Worm (Caenorhabditis elegans) whole organism, L4 larva: ENCODE data around the gene moa-1.

Experiments
- F49E8.2 ChIP-seq: sonication (generic microtip); optimal IDR thresholded peaks from 2 replicates; lab custom pipeline; 2016; ENCODE audit warnings: missing compliant biosample characterization, mild to moderate bottlenecking, missing genetic modification characterization, borderline replicate concordance
- Y48G9A.11 ChIP-seq: fragments of 200-800 bp; sonication (Bioruptor generic); IDR thresholded peaks from 2 replicates; pipeline ENCODE4 v1.3.6; 2022; ENCODE audit warnings: missing genetic modification reagents, missing genetic modification characterization, missing compliant biosample characterization
- Y5F2A.4 ChIP-seq: fragments of 200-800 bp; sonication (Bioruptor generic); optimal IDR thresholded peaks from 2 replicates; lab custom pipeline; 2018; ENCODE audit warnings: mild to moderate bottlenecking, missing genetic modification characterization, missing compliant biosample characterization
- ZK546.5 ChIP-seq, 2 experiments: sonication (generic microtip); optimal IDR thresholded peaks; 2 replicates each; lab custom pipeline; 2017; ENCODE audit warnings: missing biosample characterization in 2 of 2, missing genetic modification characterization in 2 of 2
- ama-1 ChIP-seq: fragments of 150-350 bp; optimal IDR thresholded peaks from 2 replicates; lab custom pipeline; 2014; ENCODE audit warnings: inconsistent platforms, mixed read lengths
- attf-4 ChIP-seq: sonication (generic microtip); optimal IDR thresholded peaks from 3 replicates; lab custom pipeline; 2017; ENCODE audit warnings: missing biosample characterization, missing genetic modification characterization
- ceh-20 ChIP-seq: fragments of 200-800 bp; sonication (Bioruptor generic); IDR thresholded peaks from 2 replicates; pipeline ENCODE4 v1.3.6; 2022; ENCODE audit warnings: missing genetic modification reagents, missing genetic modification characterization, missing compliant biosample characterization
- ceh-62 ChIP-seq: sonication (generic microtip); optimal IDR thresholded peaks from 2 replicates; lab custom pipeline; 2017; ENCODE audit warnings: missing biosample characterization, missing genetic modification characterization
- ceh-82 ChIP-seq: sonication (generic microtip); optimal IDR thresholded peaks from 2 replicates; lab custom pipeline; 2017; ENCODE audit warnings: missing biosample characterization, missing genetic modification characterization
- cey-2 ChIP-seq: sonication (generic microtip); optimal IDR thresholded peaks from 3 replicates; lab custom pipeline; 2017; ENCODE audit warnings: missing genetic modification characterization, mild to moderate bottlenecking, missing compliant biosample characterization, antibody characterized with exemption, borderline replicate concordance; ENCODE audit not compliant: insufficient read depth
- daf-12 ChIP-seq: fragments of 150-350 bp; optimal IDR thresholded peaks from 2 replicates; lab custom pipeline; 2014; ENCODE audit warnings: missing biosample characterization, missing genetic modification reagents, missing genetic modification characterization
- daf-16 ChIP-seq, 3 experiments: sonication (generic microtip); optimal IDR thresholded peaks; 2 replicates each; lab custom pipeline; 2016 to 2017; ENCODE audit warnings: missing genetic modification characterization in 3 of 3, missing genetic modification reagents in 3 of 3, mild to moderate bottlenecking in 2 of 3, missing compliant biosample characterization in 2 of 3, missing biosample characterization in 1 of 3, moderate library complexity in 1 of 3
- daf-19 ChIP-seq: fragments of 200-800 bp; sonication (Bioruptor generic); conservative IDR thresholded peaks from 2 replicates; pipeline ENCODE4 v1.3.6; 2022; ENCODE audit warnings: missing genetic modification characterization, missing compliant biosample characterization
- daf-8 ChIP-seq: fragments of 200-800 bp; sonication (Bioruptor generic); IDR thresholded peaks from 2 replicates; pipeline ENCODE4 v1.3.6; 2022; ENCODE audit warnings: missing genetic modification characterization, missing compliant biosample characterization
- dmd-6 ChIP-seq: fragments of 200-800 bp; sonication (Bioruptor generic); IDR thresholded peaks from 2 replicates; pipeline ENCODE4 v1.3.6; 2022; ENCODE audit warnings: missing genetic modification reagents, missing genetic modification characterization, missing compliant biosample characterization
- dmd-8 ChIP-seq: fragments of 200-800 bp; sonication (Bioruptor generic); IDR thresholded peaks from 2 replicates; pipeline ENCODE4 v1.3.6; 2022; ENCODE audit warnings: missing genetic modification characterization, missing compliant biosample characterization
- dmd-9 ChIP-seq: fragments of 200-800 bp; sonication (Bioruptor generic); IDR thresholded peaks from 2 replicates; pipeline ENCODE4 v1.3.6; 2022; ENCODE audit warnings: missing genetic modification reagents, missing genetic modification characterization, missing compliant biosample characterization
- fos-1 ChIP-seq: fragments of 150-350 bp; optimal IDR thresholded peaks from 2 replicates; lab custom pipeline; 2014; ENCODE audit warnings: missing biosample characterization, missing genetic modification characterization
- hlh-30 ChIP-seq: sonication (generic microtip); optimal IDR thresholded peaks from 2 replicates; lab custom pipeline; 2017; ENCODE audit warnings: antibody characterized with exemption, mild to moderate bottlenecking, missing genetic modification characterization, missing compliant biosample characterization; ENCODE audit not compliant: insufficient read depth
- hmg-1.1 ChIP-seq: fragments of 200-800 bp; sonication (Bioruptor generic); IDR thresholded peaks from 2 replicates; pipeline ENCODE4 v1.3.6; 2022; ENCODE audit warnings: missing genetic modification reagents, missing genetic modification characterization, missing compliant biosample characterization
- lin-29 ChIP-seq: fragments of 200-800 bp; sonication (Bioruptor generic); IDR thresholded peaks from 2 replicates; pipeline ENCODE4 v1.3.6; 2022; ENCODE audit warnings: missing genetic modification reagents, missing genetic modification characterization, missing compliant biosample characterization
- lir-3 ChIP-seq: sonication (generic microtip); optimal IDR thresholded peaks from 2 replicates; lab custom pipeline; 2016; ENCODE audit warnings: mild to moderate bottlenecking, missing genetic modification characterization, missing compliant biosample characterization
- lsy-2 ChIP-seq, 2 experiments: fragments of 150-350 bp in 1 of 2; sonication (generic microtip) in 1 of 2; optimal IDR thresholded peaks; 2 replicates each; lab custom pipeline; 2014 to 2017; ENCODE audit warnings: missing biosample characterization in 2 of 2, missing genetic modification characterization in 2 of 2
- madf-5 ChIP-seq, 2 experiments: fragments of 200-800 bp; sonication (Bioruptor generic); IDR thresholded peaks; 2 replicates each; pipeline ENCODE4 v1.3.6; 2022; ENCODE audit warnings: missing compliant biosample characterization in 2 of 2, missing genetic modification characterization in 2 of 2
- madf-9 ChIP-seq: fragments of 200-800 bp; sonication (Bioruptor generic); conservative IDR thresholded peaks from 2 replicates; pipeline ENCODE4 v1.3.6; 2022; ENCODE audit warnings: missing genetic modification reagents, missing genetic modification characterization, missing compliant biosample characterization
- mdt-29 ChIP-seq: fragments of 200-800 bp; sonication (Bioruptor generic); IDR thresholded peaks from 2 replicates; pipeline ENCODE4 v1.3.6; 2022; ENCODE audit warnings: missing genetic modification reagents, missing genetic modification characterization, missing compliant biosample characterization
- mep-1 ChIP-seq: fragments of 150-350 bp; sonication (generic microtip); optimal IDR thresholded peaks from 3 replicates; lab custom pipeline; 2014; ENCODE audit warnings: missing biosample characterization, missing genetic modification characterization
- mes-2 ChIP-seq: sonication (generic microtip); optimal IDR thresholded peaks from 2 replicates; lab custom pipeline; 2016; ENCODE audit warnings: missing genotype, mild to moderate bottlenecking, missing genetic modification characterization, missing compliant biosample characterization; ENCODE audit not compliant: poor library complexity, severe bottlenecking
- mxl-2 ChIP-seq: fragments of 200-800 bp; sonication (Bioruptor generic); conservative IDR thresholded peaks from 2 replicates; pipeline ENCODE4 v1.3.6; 2022; ENCODE audit warnings: missing genetic modification reagents, missing genetic modification characterization, missing compliant biosample characterization
- mxl-3 ChIP-seq: fragments of 200-800 bp; sonication (Bioruptor generic); optimal IDR thresholded peaks from 2 replicates; lab custom pipeline; 2018; ENCODE audit warnings: mild to moderate bottlenecking, missing genetic modification characterization, missing compliant biosample characterization
- nhr-237 ChIP-seq: sonication (generic microtip); optimal IDR thresholded peaks from 2 replicates; lab custom pipeline; 2017; ENCODE audit warnings: missing biosample characterization, missing genetic modification characterization
- nhr-25 ChIP-seq: sonication (generic microtip); optimal IDR thresholded peaks from 2 replicates; lab custom pipeline; 2017; ENCODE audit warnings: missing genetic modification characterization, mild to moderate bottlenecking, missing compliant biosample characterization, antibody characterized with exemption, moderate library complexity, borderline replicate concordance; ENCODE audit not compliant: insufficient read depth
- nhr-28 ChIP-seq: fragments of 150-350 bp; optimal IDR thresholded peaks from 2 replicates; lab custom pipeline; 2014; ENCODE audit warnings: missing biosample characterization, missing genetic modification characterization
- nhr-42 ChIP-seq: fragments of 200-800 bp; sonication (Bioruptor generic); IDR thresholded peaks from 2 replicates; pipeline ENCODE4 v1.3.6; 2022; ENCODE audit warnings: missing genetic modification characterization, missing compliant biosample characterization
- nhr-6 ChIP-seq: fragments of 150-350 bp; optimal IDR thresholded peaks from 2 replicates; lab custom pipeline; 2014; ENCODE audit warnings: missing biosample characterization, missing genetic modification characterization
- nhr-76 ChIP-seq: fragments of 150-350 bp; optimal IDR thresholded peaks from 2 replicates; lab custom pipeline; 2014; ENCODE audit warnings: missing biosample characterization, missing genetic modification characterization
- nhr-77 ChIP-seq: fragments of 150-350 bp; optimal IDR thresholded peaks from 2 replicates; lab custom pipeline; 2014; ENCODE audit warnings: missing biosample characterization, missing genetic modification characterization
- php-3 ChIP-seq: fragments of 200-800 bp; sonication (Bioruptor generic); IDR thresholded peaks from 2 replicates; pipeline ENCODE4 v1.3.6; 2022; ENCODE audit warnings: missing genetic modification reagents, missing genetic modification characterization, missing compliant biosample characterization
- rbr-2 ChIP-seq: sonication (generic microtip); optimal IDR thresholded peaks from 2 replicates; lab custom pipeline; 2016; ENCODE audit warnings: missing genotype, missing genetic modification characterization, missing compliant biosample characterization
- saeg-2 ChIP-seq: fragments of 200-800 bp; sonication (Bioruptor generic); IDR thresholded peaks from 2 replicates; pipeline ENCODE4 v1.3.6; 2022; ENCODE audit warnings: missing genetic modification reagents, missing genetic modification characterization, missing compliant biosample characterization
- sdz-12 ChIP-seq: fragments of 200-800 bp; sonication (Bioruptor generic); optimal IDR thresholded peaks from 2 replicates; lab custom pipeline; 2018; ENCODE audit warnings: mild to moderate bottlenecking, missing genetic modification characterization, missing compliant biosample characterization
- skn-1 ChIP-seq: fragments of 150-350 bp; optimal IDR thresholded peaks from 2 replicates; lab custom pipeline; 2014; ENCODE audit warnings: missing biosample characterization, missing genetic modification characterization
- spr-1 ChIP-seq: sonication (generic microtip); optimal IDR thresholded peaks from 2 replicates; lab custom pipeline; 2016; ENCODE audit warnings: mild to moderate bottlenecking, missing genetic modification characterization, missing compliant biosample characterization
- tra-1 ChIP-seq: fragments of 200-800 bp; sonication (Bioruptor generic); IDR thresholded peaks from 2 replicates; pipeline ENCODE4 v1.3.6; 2022; ENCODE audit warnings: missing genetic modification reagents, missing genetic modification characterization, missing compliant biosample characterization
- unc-130 ChIP-seq: sonication (generic microtip); optimal IDR thresholded peaks from 2 replicates; lab custom pipeline; 2016; ENCODE audit warnings: missing genetic modification reagents, missing genetic modification characterization, missing compliant biosample characterization
- unc-39 ChIP-seq: sonication (generic microtip); optimal IDR thresholded peaks from 2 replicates; lab custom pipeline; 2017; ENCODE audit warnings: missing biosample characterization, missing genetic modification characterization
- vab-7 ChIP-seq: fragments of 200-800 bp; sonication (Bioruptor generic); IDR thresholded peaks from 2 replicates; pipeline ENCODE4 v1.3.6; 2022; ENCODE audit warnings: missing genetic modification reagents, missing genetic modification characterization, missing compliant biosample characterization
- zfp-2 ChIP-seq: sonication (generic microtip); optimal IDR thresholded peaks from 2 replicates; lab custom pipeline; 2016; ENCODE audit warnings: mild to moderate bottlenecking, missing genetic modification characterization, missing compliant biosample characterization
- zip-11 ChIP-seq: fragments of 200-800 bp; sonication (Bioruptor generic); IDR thresholded peaks from 2 replicates; pipeline ENCODE4 v1.3.6; 2022; ENCODE audit warnings: missing genetic modification characterization, missing compliant biosample characterization
- ztf-7 ChIP-seq: fragments of 150-350 bp; optimal IDR thresholded peaks from 2 replicates; lab custom pipeline; 2014; ENCODE audit warnings: missing biosample characterization, missing genetic modification characterization

moa-1 gene

DNA sequence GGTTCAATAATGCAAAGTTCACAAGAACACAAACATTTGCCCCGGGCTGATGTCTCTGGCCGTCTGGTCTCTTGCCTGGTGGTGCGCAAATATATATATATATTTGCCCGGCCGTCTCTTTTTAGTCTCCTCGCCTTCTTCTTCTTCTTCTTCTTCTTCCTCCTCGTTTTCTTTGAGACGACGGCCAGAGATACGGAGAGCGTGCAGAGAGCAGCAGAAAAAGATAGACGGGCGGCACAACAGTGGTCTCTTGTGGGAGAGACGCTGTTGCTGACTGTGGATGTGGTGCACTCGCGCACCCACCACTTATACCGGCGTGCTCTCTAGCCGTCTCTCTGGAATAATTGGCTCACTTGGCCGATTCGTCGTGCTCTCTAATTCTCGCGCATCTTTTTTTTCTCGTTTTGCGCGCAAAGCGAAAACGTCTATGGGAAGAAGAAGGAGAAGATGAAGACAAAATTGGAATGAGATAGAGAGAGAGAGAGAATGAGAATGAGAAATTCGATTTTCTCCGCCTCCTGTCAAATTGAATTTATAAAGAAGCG, 48.5 kb downstream of the moa-1 start (continued):
- TF ChIP-seq ama-1 (lab: Kevin White, UChicago) = peak; percentile 38
- no peak for TF ChIP-seq zip-11 (GFP tag; lab: Robert Waterston, UW)
- TF ChIP-seq ceh-20 (GFP tag; lab: Robert Waterston, UW) = peak; percentile 93
- TF ChIP-seq mes-2 = peak; percentile 55
- no peak for TF ChIP-seq nhr-237 (tag; lab: Kevin White, UChicago)
- peak; percentile 71 for TF ChIP-seq zfp-2 (tag; lab: Kevin White, UChicago)
- peak; percentile 62 for TF ChIP-seq madf-9 (GFP tag; lab: Robert Waterston, UW)
- TF ChIP-seq dmd-9 (GFP tag; lab: Robert Waterston, UW) = no peak
- TF ChIP-seq nhr-28 (tag; lab: Kevin White, UChicago) = peak; percentile 88
- 0 out of 2 replicates have a peak, but pooled peaks have one; percentile 21 for TF ChIP-seq vab-7
- peak; percentile 65 for TF ChIP-seq nhr-6 (tag; lab: Kevin White, UChicago)
- TF ChIP-seq F49E8.2 (tag; lab: Kevin White, UChicago) = no peak
- no peak for TF ChIP-seq cey-2 (tag; lab: Kevin White, UChicago)
- TF ChIP-seq Y48G9A.11 (GFP tag; lab: Robert Waterston, UW) = no peak
- TF ChIP-seq sdz-12 (GFP tag; lab: Kevin White, UChicago) = no peak
- no peak for TF ChIP-seq madf-5 (GFP tag; IDR thresholded peaks at IDR 0.05; lab: Robert Waterston, UW)
- no peak for TF ChIP-seq lir-3 (tag; lab: Kevin White, UChicago)
- no peak for TF ChIP-seq Y5F2A.4
- TF ChIP-seq attf-4 = peak; percentile 60
- peak; percentile 90 for TF ChIP-seq hlh-30 (tag; lab: Kevin White, UChicago)
- TF ChIP-seq daf-16 (GFP tag; optimal IDR thresholded peaks at IDR 0.05; lab: Kevin White, UChicago) = peak; percentile 70 to 91
- peak; percentile 83 for TF ChIP-seq daf-16 (tag; optimal IDR thresholded peaks at IDR 0.05; lab: Kevin White, UChicago)
- TF ChIP-seq nhr-42 (GFP tag; lab: Robert Waterston, UW) = peak; percentile 73; the same call in 1 of the 2 replicates
- TF ChIP-seq daf-19 (GFP tag; lab: Robert Waterston, UW) = no peak
- no peak for TF ChIP-seq unc-130
- peak; percentile 89 for TF ChIP-seq mxl-3 (GFP tag; lab: Kevin White, UChicago)
- 0 out of 2 replicates have a peak, but pooled peaks have one; percentile 35 for TF ChIP-seq mxl-2
- TF ChIP-seq php-3 (GFP tag; lab: Robert Waterston, UW) = peak; percentile 67
- peak; percentile 81 for TF ChIP-seq nhr-77 (tag; lab: Kevin White, UChicago)
- no peak for TF ChIP-seq daf-8
- no peak for TF ChIP-seq ceh-62 (tag; lab: Kevin White, UChicago)
- TF ChIP-seq saeg-2 = peak; percentile 97
- TF ChIP-seq ztf-7 (tag; lab: Kevin White, UChicago) = peak; percentile 20
- no peak for TF ChIP-seq daf-12 (tag; lab: Kevin White, UChicago)
- peak; percentile 81 for TF ChIP-seq lin-29
- TF ChIP-seq nhr-76 (tag; lab: Kevin White, UChicago) = peak; percentile 66
- TF ChIP-seq fos-1 = peak; percentile 81
- peak; percentile 95 for TF ChIP-seq tra-1 (GFP tag; lab: Robert Waterston, UW)
- TF ChIP-seq dmd-8 (GFP tag; lab: Robert Waterston, UW) = no peak
- no peak for TF ChIP-seq skn-1 (tag; lab: Kevin White, UChicago)
- peak; percentile 96 for TF ChIP-seq rbr-2 (tag; lab: Kevin White, UChicago)
- TF ChIP-seq lsy-2 (tag; optimal IDR thresholded peaks at IDR 0.05; lab: Kevin White, UChicago) = peak; percentile 85 to 86
- TF ChIP-seq spr-1 (tag; lab: Kevin White, UChicago) = peak; percentile 74
- TF ChIP-seq unc-39 (tag; lab: Kevin White, UChicago) = no peak
- TF ChIP-seq ceh-82 (tag; lab: Kevin White, UChicago) = no peak
- TF ChIP-seq ZK546.5 (tag; optimal IDR thresholded peaks at IDR 0.05; lab: Kevin White, UChicago) = no peak
- TF ChIP-seq dmd-6 (GFP tag; lab: Robert Waterston, UW) = peak; percentile 100
- no peak for TF ChIP-seq mdt-29 (GFP tag; lab: Robert Waterston, UW)
- TF ChIP-seq hmg-1.1 = peak; percentile 93
- TF ChIP-seq nhr-25 = peak; percentile 90
- TF ChIP-seq mep-1 (tag; lab: Kevin White, UChicago) = peak; percentile 88
